Fruit fly (Drosophila melanogaster) Kc167 (cell line): ENCODE measurements around the gene CG12355.

ENCODE experiments used
- h ChIP-seq: fragments of >200 bp; optimal IDR thresholded peaks from 3 replicates; lab custom pipeline; 2018; ENCODE audit warnings: missing external identifiers
- psq ChIP-seq: fragments of >200 bp; optimal IDR thresholded peaks from 2 replicates; lab custom pipeline; 2017; ENCODE audit warnings: missing external identifiers

DNA sequence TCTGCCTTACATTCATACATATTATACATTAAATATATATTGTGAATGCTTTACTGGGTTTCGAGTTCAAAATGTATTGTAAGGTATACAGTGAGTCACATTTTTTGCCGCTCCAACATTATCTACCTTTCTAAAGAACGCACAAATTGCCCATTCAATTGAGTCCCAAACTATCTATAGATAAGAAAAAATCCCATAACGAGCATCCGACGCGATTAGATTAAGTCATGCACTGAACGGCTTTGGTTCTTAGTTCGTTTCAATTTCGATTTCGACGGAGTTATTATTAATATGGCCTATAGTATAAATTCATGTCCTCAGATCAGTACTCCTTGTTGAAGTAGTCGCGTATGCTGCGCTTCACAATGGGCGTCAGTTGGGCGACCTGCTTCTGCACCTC, 22.2 kb upstream of the CG12355 start:
- TF ChIP-seq psq (no peak), h (lab: Kevin White, UChicago) (no peak)
